Worm (Caenorhabditis elegans) whole organism, L3 larva: Measurements from ENCODE around the gene Y37D8A.3.

Experiments
- R02D3.7 ChIP-seq: fragments of 150-350 bp; optimal IDR thresholded peaks from 2 replicates; lab custom pipeline; 2014; ENCODE audit warnings: missing biosample characterization, missing genetic modification characterization
- ZK546.5 ChIP-seq: sonication (generic microtip); optimal IDR thresholded peaks from 2 replicates; lab custom pipeline; 2017; ENCODE audit warnings: missing biosample characterization, missing genetic modification characterization
- aly-2 ChIP-seq: fragments of 150-350 bp; optimal IDR thresholded peaks from 2 replicates; lab custom pipeline; 2014; ENCODE audit warnings: missing biosample characterization, missing genetic modification characterization
- ama-1 ChIP-seq: fragments of 150-350 bp; optimal IDR thresholded peaks from 2 replicates; lab custom pipeline; 2018
- ceh-16 ChIP-seq: sonication (generic microtip); optimal IDR thresholded peaks from 2 replicates; lab custom pipeline; 2017; ENCODE audit warnings: missing biosample characterization, missing genetic modification characterization
- ceh-28 ChIP-seq: fragments of 150-350 bp; optimal IDR thresholded peaks from 2 replicates; lab custom pipeline; 2014; ENCODE audit warnings: missing biosample characterization, missing genetic modification reagents, missing genetic modification characterization
- ceh-82 ChIP-seq: fragments of 150-350 bp; optimal IDR thresholded peaks from 2 replicates; lab custom pipeline; 2014; ENCODE audit warnings: missing biosample characterization, missing genetic modification characterization
- egl-27 ChIP-seq: sonication (generic microtip); optimal IDR thresholded peaks from 4 replicates; lab custom pipeline; 2017; ENCODE audit warnings: missing biosample characterization, missing genetic modification reagents, missing genetic modification characterization
- elt-1 ChIP-seq: fragments of 150-350 bp; optimal IDR thresholded peaks from 2 replicates; lab custom pipeline; 2014; ENCODE audit warnings: missing biosample characterization, missing genetic modification characterization
- elt-2 ChIP-seq: sonication (generic microtip); optimal IDR thresholded peaks from 2 replicates; lab custom pipeline; 2016; ENCODE audit warnings: missing genetic modification reagents, mild to moderate bottlenecking, missing genetic modification characterization, missing compliant biosample characterization
- elt-3 ChIP-seq, 3 experiments: fragments of 150-350 bp in 1 of 3; sonication (generic microtip) in 2 of 3; optimal IDR thresholded peaks; 2 replicates in 2 of 3; 4 replicates in 1 of 3; lab custom pipeline; 2014 to 2017; ENCODE audit warnings: missing biosample characterization in 3 of 3, missing genetic modification characterization in 3 of 3
- eor-1 ChIP-seq, 2 experiments: fragments of 150-350 bp; optimal IDR thresholded peaks; 2 replicates each; lab custom pipeline; 2014 to 2018; ENCODE audit warnings: missing biosample characterization in 2 of 2, missing genetic modification characterization in 2 of 2
- fkh-10 ChIP-seq: sonication (generic microtip); optimal IDR thresholded peaks from 2 replicates; lab custom pipeline; 2017; ENCODE audit warnings: missing biosample characterization, missing genetic modification reagents, missing genetic modification characterization
- fkh-2 ChIP-seq: fragments of 150-350 bp; optimal IDR thresholded peaks from 2 replicates; lab custom pipeline; 2014; ENCODE audit warnings: missing biosample characterization, missing genetic modification reagents, missing genetic modification characterization
- lin-15B ChIP-seq: fragments of 150-350 bp; optimal IDR thresholded peaks from 2 replicates; lab custom pipeline; 2014; ENCODE audit warnings: missing biosample characterization, missing genetic modification characterization
- lin-39 ChIP-seq: fragments of 150-350 bp; optimal IDR thresholded peaks from 2 replicates; lab custom pipeline; 2018; ENCODE audit warnings: missing biosample characterization, missing genetic modification reagents, missing genetic modification characterization
- lsy-12 ChIP-seq: sonication (generic microtip); optimal IDR thresholded peaks from 2 replicates; lab custom pipeline; 2016; ENCODE audit warnings: mild to moderate bottlenecking, missing genetic modification characterization, missing compliant biosample characterization
- mdl-1 ChIP-seq: fragments of 150-350 bp; optimal IDR thresholded peaks from 2 replicates; lab custom pipeline; 2014; ENCODE audit warnings: missing biosample characterization, missing genetic modification characterization
- mml-1 ChIP-seq: fragments of 150-350 bp; sonication (generic microtip); optimal IDR thresholded peaks from 3 replicates; lab custom pipeline; 2014; ENCODE audit warnings: missing biosample characterization, missing genetic modification characterization
- nfya-1 ChIP-seq: sonication (generic microtip); optimal IDR thresholded peaks from 2 replicates; lab custom pipeline; 2017; ENCODE audit warnings: missing genetic modification characterization, mild to moderate bottlenecking, missing compliant biosample characterization, antibody characterized with exemption, moderate library complexity; ENCODE audit not compliant: insufficient read depth
- nhr-11 ChIP-seq: fragments of 150-350 bp; optimal IDR thresholded peaks from 2 replicates; lab custom pipeline; 2014; ENCODE audit warnings: missing biosample characterization, missing genetic modification characterization
- nhr-12 ChIP-seq: fragments of 150-350 bp; optimal IDR thresholded peaks from 2 replicates; lab custom pipeline; 2014; ENCODE audit warnings: missing biosample characterization, missing genetic modification characterization
- nhr-23 ChIP-seq: fragments of 150-350 bp; optimal IDR thresholded peaks from 2 replicates; lab custom pipeline; 2014; ENCODE audit warnings: missing biosample characterization, missing genetic modification reagents, missing genetic modification characterization
- nhr-237 ChIP-seq: fragments of 150-350 bp; optimal IDR thresholded peaks from 2 replicates; lab custom pipeline; 2014; ENCODE audit warnings: missing biosample characterization, missing genetic modification characterization
- nhr-28 ChIP-seq: fragments of 150-350 bp; optimal IDR thresholded peaks from 2 replicates; lab custom pipeline; 2014; ENCODE audit warnings: missing biosample characterization, missing genetic modification characterization
- nhr-43 ChIP-seq: sonication (generic microtip); optimal IDR thresholded peaks from 2 replicates; lab custom pipeline; 2016; ENCODE audit warnings: mild to moderate bottlenecking, missing genetic modification characterization, missing compliant biosample characterization; ENCODE audit not compliant: poor library complexity, severe bottlenecking
- nhr-67 ChIP-seq: fragments of 150-350 bp; optimal IDR thresholded peaks from 2 replicates; lab custom pipeline; 2014; ENCODE audit warnings: missing biosample characterization, missing genetic modification characterization
- nhr-76 ChIP-seq: fragments of 150-350 bp; sonication (generic microtip); optimal IDR thresholded peaks from 5 replicates; lab custom pipeline; 2014; ENCODE audit warnings: missing biosample characterization, missing genetic modification characterization
- pha-4 ChIP-seq: fragments of 150-350 bp; optimal IDR thresholded peaks from 2 replicates; lab custom pipeline; 2014; ENCODE audit warnings: missing biosample characterization, missing genetic modification reagents, missing genetic modification characterization
- zag-1 ChIP-seq: fragments of 150-350 bp; optimal IDR thresholded peaks from 2 replicates; lab custom pipeline; 2014; ENCODE audit warnings: missing biosample characterization, missing genetic modification characterization
- ztf-11 ChIP-seq: fragments of 150-350 bp; optimal IDR thresholded peaks from 2 replicates; lab custom pipeline; 2014; ENCODE audit warnings: missing biosample characterization, missing genetic modification characterization
- ztf-4 ChIP-seq: fragments of 150-350 bp; optimal IDR thresholded peaks from 2 replicates; lab custom pipeline; 2014; ENCODE audit warnings: missing biosample characterization, missing genetic modification characterization

Y37D8A.3 gene

DNA sequence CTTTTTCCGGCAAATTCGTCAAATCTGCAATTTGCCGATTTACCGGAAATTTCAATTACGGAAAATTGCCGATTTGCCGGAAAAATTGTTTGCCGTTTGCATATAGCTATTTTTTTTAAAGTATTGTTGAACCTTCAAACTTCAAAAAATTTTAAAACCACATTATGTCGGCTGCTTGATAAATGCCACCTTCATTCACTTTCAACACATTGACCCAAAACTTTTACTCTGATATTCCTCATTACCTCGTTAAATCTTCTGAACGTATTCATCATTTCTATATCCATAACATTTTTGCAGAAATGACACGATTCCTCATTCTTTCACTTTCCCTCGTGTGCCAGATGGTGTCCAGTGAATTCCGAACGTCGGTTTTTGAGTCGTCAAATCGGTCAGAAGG is at the start of gene Y37D8A.3:
Y37D8A.3 (plus strand) TSS at position 301 of the 400 bp plus-strand sequence.
- TF ChIP-seq aly-2 (tag; lab: Kevin White, UChicago) (no peak), ceh-28 (no peak), ceh-82 (tag; lab: Kevin White, UChicago) (no peak), ceh-16 (tag; lab: Kevin White, UChicago) (no peak), nhr-23 (no peak), nhr-237 (tag; lab: Kevin White, UChicago) (no peak), ztf-11 (tag; lab: Kevin White, UChicago) (no peak)

DNA sequence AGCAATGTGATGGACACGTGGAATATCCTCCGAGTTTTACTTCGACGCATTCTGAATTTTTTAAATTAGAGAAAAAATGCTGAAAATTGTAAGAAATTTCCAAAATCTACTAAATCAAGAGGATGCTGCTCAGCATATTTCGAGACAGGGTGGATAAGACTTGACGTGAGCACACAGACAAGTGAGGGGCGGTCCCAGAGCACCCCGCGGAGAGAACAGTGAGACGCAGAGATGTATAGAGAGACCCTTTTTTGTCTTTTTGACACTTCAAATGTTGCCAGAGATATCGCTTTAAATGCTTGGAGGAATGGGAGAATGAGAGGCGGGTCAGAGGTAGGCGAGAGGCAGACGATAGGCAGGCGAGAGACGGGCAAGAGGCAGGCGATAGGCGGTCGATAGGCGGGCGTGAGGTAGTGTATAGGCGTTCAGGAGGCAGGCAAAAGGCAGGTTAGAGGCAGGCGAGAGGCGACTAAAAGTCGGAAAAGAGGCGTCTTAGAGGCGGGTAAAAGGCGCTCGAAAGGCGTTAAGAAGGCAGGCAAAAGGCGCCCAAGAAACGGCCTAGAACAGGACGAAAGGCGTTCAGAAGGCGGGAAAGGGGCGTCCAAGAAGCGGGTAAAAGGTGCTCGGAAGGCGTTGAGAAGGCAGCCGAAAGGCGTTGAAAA is 49.4 kb upstream of the Y37D8A.3 start, which contains the start of gene gab-1:
gab-1 (minus strand) TSS at position 51 of the 662 bp plus-strand sequence.
- TF ChIP-seq lin-39 (tag; lab: Kevin White, UChicago) (peak; percentile 18), zag-1 (tag; lab: Kevin White, UChicago) (no peak), R02D3.7 (tag; lab: Kevin White, UChicago) (no peak), ZK546.5 (tag; lab: Kevin White, UChicago) (no peak)

DNA sequence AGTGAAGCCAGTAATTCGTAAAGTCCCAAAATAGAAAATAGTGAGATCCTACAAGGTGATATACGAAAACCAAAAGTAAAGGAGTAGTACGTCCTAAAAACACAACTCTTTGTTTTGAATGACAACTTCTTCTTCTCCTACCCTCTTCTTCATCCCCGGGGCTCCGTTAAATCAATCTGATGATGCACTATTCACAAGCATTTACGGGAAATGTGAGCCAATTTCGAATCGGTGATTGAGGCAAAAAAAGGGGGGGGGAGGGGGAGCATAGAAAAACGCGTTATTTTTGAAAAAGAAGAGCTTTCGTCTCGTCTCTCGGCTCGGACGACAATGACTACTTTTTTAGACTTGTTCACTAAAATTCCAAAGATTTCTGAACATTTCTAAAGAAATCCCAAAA is 45.3 kb upstream of the Y37D8A.3 start:
- no peak for TF ChIP-seq nhr-28
- peak; percentile 57 for TF ChIP-seq fkh-10 (GFP tag; lab: Kevin White, UChicago)
- TF ChIP-seq nhr-67 = no peak

DNA sequence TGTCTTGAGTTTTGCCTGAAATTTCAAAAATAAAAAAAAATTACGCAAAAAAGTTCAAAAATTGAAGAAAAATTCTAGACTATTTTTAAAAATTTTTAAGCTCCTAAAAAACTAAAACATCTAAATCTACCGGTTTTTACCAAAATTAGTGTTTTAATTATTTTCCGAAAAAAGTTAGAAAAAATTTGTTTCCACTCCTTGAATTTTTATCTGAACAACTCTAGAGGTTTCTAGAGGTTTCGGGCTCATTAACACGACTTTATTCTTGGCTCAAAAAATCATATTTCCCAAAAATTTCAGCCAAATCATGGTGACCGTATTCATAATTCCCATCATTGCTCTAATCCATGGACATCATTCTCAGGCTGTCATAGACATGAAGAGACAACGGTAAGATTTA is 44.3 kb upstream of the Y37D8A.3 start, which contains the start of gene lgc-37:
lgc-37 (plus strand) TSS at position 301 of the 400 bp plus-strand sequence.
- TF ChIP-seq nhr-23 = no peak
- TF ChIP-seq lin-39 (tag; lab: Kevin White, UChicago) = no peak
- TF ChIP-seq nhr-76 (tag; lab: Kevin White, UChicago) = no peak
- no peak for TF ChIP-seq ceh-16 (tag; lab: Kevin White, UChicago)
- TF ChIP-seq nhr-12 (tag; lab: Kevin White, UChicago) = no peak
- no peak for TF ChIP-seq fkh-2 (tag; lab: Kevin White, UChicago)
- TF ChIP-seq nhr-11 (tag; lab: Kevin White, UChicago) = no peak
- no peak for TF ChIP-seq nhr-237 (tag; lab: Kevin White, UChicago)
- TF ChIP-seq mdl-1 = no peak
- no peak for TF ChIP-seq aly-2 (tag; lab: Kevin White, UChicago)
- no peak for TF ChIP-seq ztf-4 (tag; lab: Kevin White, UChicago)
- TF ChIP-seq lin-15B = no peak
- TF ChIP-seq ama-1 (lab: Kevin White, UChicago) = no peak
- TF ChIP-seq eor-1 (tag; optimal IDR thresholded peaks at IDR 0.05; lab: Kevin White, UChicago) = no peak
- TF ChIP-seq nhr-28 = no peak
- no peak for TF ChIP-seq elt-3 (tag; optimal IDR thresholded peaks at IDR 0.05; lab: Kevin White, UChicago)
- TF ChIP-seq elt-1 = no peak
- no peak for TF ChIP-seq lsy-12 (tag; lab: Kevin White, UChicago)
- no peak for TF ChIP-seq pha-4 (tag; lab: Kevin White, UChicago)

DNA sequence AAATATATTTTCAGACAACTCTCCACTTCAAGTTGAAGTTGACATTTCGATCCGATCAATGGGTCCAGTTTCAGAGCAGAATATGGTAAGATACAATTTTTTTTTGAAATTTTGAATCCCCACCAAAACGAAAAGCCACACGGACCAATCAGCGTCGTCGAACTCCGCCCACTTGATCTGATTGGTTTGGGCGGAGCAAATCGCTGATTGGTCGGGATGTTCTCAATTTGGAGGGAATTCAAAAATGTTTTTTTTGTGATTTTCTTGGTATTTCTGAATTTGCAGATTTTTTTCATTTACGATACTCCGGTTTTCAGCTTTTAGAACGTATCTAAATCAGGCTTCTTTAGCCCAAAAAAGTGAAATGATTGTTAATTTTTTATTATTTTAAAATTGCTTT is 43.7 kb upstream of the Y37D8A.3 start:
- TF ChIP-seq nfya-1 (tag; lab: Kevin White, UChicago) (peak; percentile 55), nhr-43 (tag; lab: Kevin White, UChicago) (no peak)

DNA sequence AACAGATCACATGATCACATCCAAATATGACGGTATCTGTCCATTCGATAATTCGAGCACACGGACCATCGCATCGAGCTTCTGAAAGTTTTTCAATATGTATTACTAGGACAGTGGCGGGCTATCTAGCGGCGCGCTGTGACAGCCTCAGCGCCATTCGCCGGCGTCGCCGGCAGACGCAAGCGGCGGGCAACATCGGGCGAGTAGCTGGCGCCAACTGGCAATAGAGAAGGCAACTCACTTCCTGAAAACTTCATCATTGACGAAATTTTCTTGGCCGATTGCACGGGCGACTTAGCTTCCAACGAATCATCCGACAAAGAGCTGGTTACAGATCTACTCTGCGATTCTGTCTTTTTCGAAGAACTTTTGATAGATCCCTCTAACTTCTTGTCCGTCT is 40.9 kb upstream of the Y37D8A.3 start:
- TF ChIP-seq egl-27 (tag; lab: Kevin White, UChicago) (no peak), R02D3.7 (tag; lab: Kevin White, UChicago) (no peak)
- TF ChIP-seq, all 47 proteins: peak for 0

DNA sequence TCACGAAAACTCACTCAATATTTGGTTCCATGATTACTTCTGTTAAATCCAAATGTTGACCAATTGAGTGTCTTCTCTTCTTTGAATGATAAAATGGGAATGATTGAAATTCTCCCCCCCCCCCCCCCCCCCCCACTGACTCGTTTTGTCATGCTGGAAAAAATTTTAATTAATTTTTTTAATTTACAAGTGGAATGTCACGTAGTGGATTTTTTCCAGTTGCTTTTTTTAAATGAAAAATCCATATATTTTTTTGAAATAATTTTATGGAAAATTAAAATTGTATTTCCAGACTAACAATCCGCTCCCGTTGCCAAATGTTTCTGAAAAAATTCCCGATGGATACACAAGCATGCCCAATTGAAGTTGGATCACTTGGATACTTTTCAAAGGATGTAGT is 39.7 kb upstream of the Y37D8A.3 start, which contains the start of gene BE10.1:
BE10.1 (minus strand) TSS at position 101 of the 400 bp plus-strand sequence.
- TF ChIP-seq elt-2 (tag; lab: Kevin White, UChicago) = no peak
- no peak for TF ChIP-seq mml-1
- no peak for TF ChIP-seq nhr-67
- no peak for TF ChIP-seq ZK546.5 (tag; lab: Kevin White, UChicago)
- no peak for TF ChIP-seq nhr-12 (tag; lab: Kevin White, UChicago)
- no peak for TF ChIP-seq egl-27 (tag; lab: Kevin White, UChicago)
